Worm (Caenorhabditis elegans): ENCODE results near the gene F10E9.7.

Gene F10E9.7

DNA sequence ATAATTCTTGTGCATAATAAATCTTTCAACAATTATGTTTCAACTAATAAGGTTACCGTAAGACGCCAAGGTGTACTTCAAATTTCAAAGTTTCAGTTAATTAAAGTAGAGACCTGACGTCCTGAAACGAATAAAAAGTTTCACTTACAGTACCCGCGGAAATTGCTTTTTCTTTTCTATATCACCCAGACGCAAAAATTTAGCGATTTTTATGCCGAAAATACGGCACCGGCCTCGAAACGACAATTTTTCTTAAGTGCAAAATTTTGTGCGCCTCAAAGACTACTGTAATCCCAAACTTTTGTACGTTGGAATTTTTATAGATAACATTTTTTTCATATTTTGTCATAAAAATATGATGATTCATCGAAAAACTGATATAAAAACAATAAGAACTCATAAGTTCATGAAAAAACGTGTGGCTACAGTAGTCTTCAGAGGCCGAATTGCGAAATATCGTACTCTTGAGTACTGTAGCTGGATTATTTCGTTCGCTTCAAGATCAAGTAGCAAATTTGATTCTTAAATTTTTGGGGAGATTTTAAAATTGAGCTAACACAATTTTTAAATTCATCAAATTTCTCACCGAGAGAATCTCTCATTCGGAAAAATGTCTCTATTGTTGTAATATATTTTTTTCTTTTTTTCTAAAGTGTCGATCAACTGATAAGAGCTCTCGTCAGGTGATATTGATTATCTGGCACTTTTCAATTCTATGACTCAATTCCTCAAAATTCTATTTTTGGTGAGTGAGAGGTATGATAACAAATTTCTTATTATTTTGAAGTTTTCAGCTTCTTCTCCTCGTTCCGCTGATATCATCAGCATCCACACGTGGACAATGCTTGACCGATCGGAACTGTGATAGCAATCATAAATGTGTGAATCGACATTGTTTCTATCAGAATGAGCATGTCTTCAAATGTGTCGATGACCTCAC lies 18.6 kb upstream of the F10E9.7 start, which contains the start of gene ZC262.13 (continued):
- TF ChIP-seq lsl-1 (GFP tag; optimal IDR thresholded peaks at IDR 0.05) (no peak), lin-35 (GFP tag; optimal IDR thresholded peaks at IDR 0.05) (peak in 1 of 3 experiments; percentile 11), mes-4 (tag; optimal IDR thresholded peaks at IDR 0.05) (no peak), ccch-3 (GFP tag; optimal IDR thresholded peaks at IDR 0.05) (no peak), nhr-80 (tag; optimal IDR thresholded peaks at IDR 0.05) (peak; percentile 73), ceh-58 (GFP tag; IDR thresholded peaks at IDR 0.05) (no peak), rcor-1 (GFP tag; IDR thresholded peaks at IDR 0.05) (no peak), attf-6 (GFP tag; IDR thresholded peaks at IDR 0.05) (no peak), atf-7 (tag; optimal IDR thresholded peaks at IDR 0.05) (peak; percentile 41), athp-1 (tag; optimal IDR thresholded peaks at IDR 0.05) (no peak), F57A8.1 (GFP tag; optimal IDR thresholded peaks at IDR 0.05) (no peak), chd-7 (tag; optimal IDR thresholded peaks at IDR 0.05) (no peak), rec-8 (tag; optimal IDR thresholded peaks at IDR 0.05) (no peak), tbp1 (GFP tag; optimal IDR thresholded peaks at IDR 0.05) (no peak), Y95B8A.8 (GFP tag; IDR thresholded peaks at IDR 0.05) (peak; percentile 79), attf-3 (GFP tag; conservative IDR thresholded peaks at IDR 0.05) (no peak), bed-1 (GFP tag; IDR thresholded peaks at IDR 0.05) (no peak), ztf-18 (tag; optimal IDR thresholded peaks at IDR 0.05) (no peak), lsy-27 (tag; optimal IDR thresholded peaks at IDR 0.05; ENCODE audit: borderline replicate concordance, insufficient read depth) (no peak), dpff-1 (tag; optimal IDR thresholded peaks at IDR 0.05) (no peak), attf-5 (GFP tag; optimal IDR thresholded peaks at IDR 0.05) (no peak), B0336.3 (GFP tag; IDR thresholded peaks at IDR 0.05) (peak; percentile 34; the same call in 1 of the 2 replicates), madf-8 (GFP tag; conservative IDR thresholded peaks at IDR 0.05) (no peak), somi-1 (GFP tag; optimal IDR thresholded peaks at IDR 0.05) (no peak), T26A5.8 (tag; optimal IDR thresholded peaks at IDR 0.05) (no peak), Y79H2A.3 (GFP tag; conservative IDR thresholded peaks at IDR 0.05) (peak; percentile 30; the same call in 1 of the 2 replicates), ZK185.1 (tag; optimal IDR thresholded peaks at IDR 0.05; ENCODE audit: poor library complexity, severe bottlenecking) (no peak), mxl-1 (tag; optimal IDR thresholded peaks at IDR 0.05) (no peak), snpc-1.3 (tag; optimal IDR thresholded peaks at IDR 0.05; ENCODE audit: insufficient read depth) (no peak), mel-28 (tag; optimal IDR thresholded peaks at IDR 0.05; ENCODE audit: borderline replicate concordance) (no peak), mcd-1 (GFP tag; IDR thresholded peaks at IDR 0.05) (no peak), F49E8.2 (tag; optimal IDR thresholded peaks at IDR 0.05; ENCODE audit: insufficient read depth) (no peak), let-607 (tag; optimal IDR thresholded peaks at IDR 0.05) (peak in 1 of 2 experiments; percentile 42), F10E7.11 (tag; optimal IDR thresholded peaks at IDR 0.05) (no peak), hmg-20 (GFP tag; IDR thresholded peaks at IDR 0.05) (no peak), gei-17 (GFP tag; optimal IDR thresholded peaks at IDR 0.05) (no peak), B0019.2 (GFP tag; conservative IDR thresholded peaks at IDR 0.05) (no peak), unc-130 (GFP tag; optimal IDR thresholded peaks at IDR 0.05) (no peak), unc-62 (GFP tag; optimal IDR thresholded peaks at IDR 0.05) (no peak), snpc-1.1 (tag; optimal IDR thresholded peaks at IDR 0.05; ENCODE audit: insufficient read depth) (no peak), madf-3 (GFP tag; IDR thresholded peaks at IDR 0.05) (no peak), F55B11.4 (tag; optimal IDR thresholded peaks at IDR 0.05; ENCODE audit: borderline replicate concordance, insufficient read depth) (no peak), egl-18 (GFP tag; IDR thresholded peaks at IDR 0.05) (no peak), bed-2 (GFP tag; IDR thresholded peaks at IDR 0.05) (no peak), madf-6 (GFP tag; IDR thresholded peaks at IDR 0.05) (no peak)
